Fruit fly (Drosophila melanogaster): ENCODE results near the gene inaF-C.

Gene inaF-C

dm6 chrX:11714529-11715262, 16.9 kb downstream of the inaF-C start (continued):
- TF ChIP-seq CG13775 (GFP tag; optimal IDR thresholded peaks at IDR 0.05) (peak; percentile 59), CHES-1-like (GFP tag; optimal IDR thresholded peaks at IDR 0.05) (peak; percentile 89), insv (GFP tag; optimal IDR thresholded peaks at IDR 0.05) (peak in 1 of 2 experiments; percentile 79), sisA (GFP tag; IDR thresholded peaks at IDR 0.05) (peak; percentile 73), CG2875 (GFP tag; optimal IDR thresholded peaks at IDR 0.05) (peak; percentile 40), CG17612 (GFP tag; IDR thresholded peaks at IDR 0.05) (no peak), Kr (GFP tag; optimal IDR thresholded peaks at IDR 0.05) (peak; percentile 40), lmd (GFP tag; IDR thresholded peaks at IDR 0.05) (peak; percentile 80), Ets65A (GFP tag) (peak; percentile 97), CG6175 (GFP tag; IDR thresholded peaks at IDR 0.05) (peak; percentile 88), tio (GFP tag; optimal IDR thresholded peaks at IDR 0.05) (no peak), TFAM (GFP tag; optimal IDR thresholded peaks at IDR 0.05) (no peak), CG30403 (GFP tag; optimal IDR thresholded peaks at IDR 0.05) (peak; percentile 46), Sox100B (GFP tag; optimal IDR thresholded peaks at IDR 0.05) (peak; percentile 43), cato (GFP tag; optimal IDR thresholded peaks at IDR 0.05; ENCODE audit: borderline replicate concordance) (no peak), CG16815 (GFP tag; optimal IDR thresholded peaks at IDR 0.05) (peak; percentile 37), CG14667 (GFP tag; IDR thresholded peaks at IDR 0.05) (peak; percentile 38; the same call in 1 of the 2 replicates), CG33557 (GFP tag; optimal IDR thresholded peaks at IDR 0.05) (no peak), ci (GFP tag; IDR thresholded peaks at IDR 0.05) (peak; percentile 78), YL-1 (GFP tag; optimal IDR thresholded peaks at IDR 0.05) (no peak), pita (GFP tag; optimal IDR thresholded peaks at IDR 0.05) (no peak), CG31365 (tag; optimal IDR thresholded peaks at IDR 0.05) (no peak), Scr (GFP tag; IDR thresholded peaks at IDR 0.05; ENCODE audit: partially characterized antibody) (peak; percentile 14; the same call in 1 of the 2 replicates), CG17328 (GFP tag; IDR thresholded peaks at IDR 0.05) (no peak), CG15269 (tag; optimal IDR thresholded peaks at IDR 0.05) (peak; percentile 78), CG32532 (GFP tag; IDR thresholded peaks at IDR 0.05) (peak; percentile 77), kni (GFP tag; optimal IDR thresholded peaks at IDR 0.05) (peak; percentile 83), sc (optimal IDR thresholded peaks at IDR 0.05) (no peak), sc (GFP tag; optimal IDR thresholded peaks at IDR 0.05) (peak; percentile 33), CG4617 (GFP tag; optimal IDR thresholded peaks at IDR 0.05; ENCODE audit: borderline replicate concordance) (no peak), tap (tag; optimal IDR thresholded peaks at IDR 0.05) (peak; percentile 60), CoRest (tag; optimal IDR thresholded peaks at IDR 0.05) (peak; percentile 65), prd (optimal IDR thresholded peaks at IDR 0.05) (no peak), prd (GFP tag; IDR thresholded peaks at IDR 0.05) (peak; percentile 77), lola (GFP tag; optimal IDR thresholded peaks at IDR 0.05) (peak in 1 of 3 experiments; percentile 23), CG6813 (GFP tag; optimal IDR thresholded peaks at IDR 0.05) (peak; percentile 13), Nf-YC (tag; optimal IDR thresholded peaks at IDR 0.05) (peak; percentile 67), CG8290 (GFP tag; optimal IDR thresholded peaks at IDR 0.05) (no peak), CG8290 (tag; optimal IDR thresholded peaks at IDR 0.05) (peak; percentile 33 to 77), CG10147 (GFP tag; optimal IDR thresholded peaks at IDR 0.05) (peak; percentile 55), amos (GFP tag; IDR thresholded peaks at IDR 0.05; ENCODE audit: partially characterized antibody) (peak; percentile 57; the same call in 1 of the 2 replicates), Optix (GFP tag; IDR thresholded peaks at IDR 0.05) (peak; percentile 62; the same call in 2 of the 3 replicates), CG13287 (GFP tag; IDR thresholded peaks at IDR 0.05; ENCODE audit: partially characterized antibody) (peak; percentile 48; the same call in 1 of the 2 replicates), CG7839 (tag; optimal IDR thresholded peaks at IDR 0.05) (peak; percentile 79), CG17568 (GFP tag; optimal IDR thresholded peaks at IDR 0.05) (peak; percentile 2)
